Worm (Caenorhabditis elegans) whole organism, late embryonic: Measurements from ENCODE around the gene C53B7.3.

Source experiments
- ceh-9 ChIP-seq: sonication (generic microtip); optimal IDR thresholded peaks from 2 replicates; lab custom pipeline; 2016; ENCODE audit warnings: mild to moderate bottlenecking, missing genetic modification characterization, inconsistent platforms, missing compliant biosample characterization
- che-1 ChIP-seq: sonication (generic microtip); optimal IDR thresholded peaks from 2 replicates; lab custom pipeline; 2016; ENCODE audit warnings: mild to moderate bottlenecking, missing genetic modification characterization, missing compliant biosample characterization
- unc-55 ChIP-seq: sonication (generic microtip); optimal IDR thresholded peaks from 2 replicates; lab custom pipeline; 2017; ENCODE audit warnings: missing biosample characterization, missing genetic modification reagents, missing genetic modification characterization

DNA sequence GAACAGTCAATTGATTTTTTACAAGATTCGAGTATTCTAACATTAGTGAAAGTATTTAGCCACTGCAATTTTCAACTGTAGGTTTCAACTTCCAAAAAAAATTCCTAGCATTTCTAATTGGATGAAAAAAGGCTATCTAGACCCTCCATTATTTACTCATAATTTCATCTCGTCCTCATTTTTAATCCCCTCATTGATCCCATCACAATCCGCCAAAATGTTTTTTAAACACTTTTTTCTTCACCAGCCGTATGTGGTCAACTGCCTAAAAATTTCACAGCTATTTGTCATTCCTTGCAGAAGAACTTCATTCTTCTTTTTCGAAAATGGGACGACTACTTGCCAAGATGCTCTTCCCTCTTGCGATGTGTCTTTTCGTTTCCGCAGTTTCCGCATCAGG, 8.8 kb downstream of the C53B7.3 start, which contains the start of gene rig-3:
- no peak for TF ChIP-seq unc-55 (GFP tag; lab: Kevin White, UChicago)
- no peak for TF ChIP-seq ceh-9
- no peak for TF ChIP-seq che-1 (tag; lab: Kevin White, UChicago)
